Worm (Caenorhabditis elegans) whole organism, L3 larva: ENCODE data around the gene F59A6.10.

Experiments
- R02D3.7 ChIP-seq: fragments of 150-350 bp; optimal IDR thresholded peaks from 2 replicates; lab custom pipeline; 2014; ENCODE audit warnings: missing biosample characterization, missing genetic modification characterization
- ZK546.5 ChIP-seq: sonication (generic microtip); optimal IDR thresholded peaks from 2 replicates; lab custom pipeline; 2017; ENCODE audit warnings: missing biosample characterization, missing genetic modification characterization
- ama-1 ChIP-seq: fragments of 150-350 bp; optimal IDR thresholded peaks from 2 replicates; lab custom pipeline; 2018
- ceh-16 ChIP-seq: sonication (generic microtip); optimal IDR thresholded peaks from 2 replicates; lab custom pipeline; 2017; ENCODE audit warnings: missing biosample characterization, missing genetic modification characterization
- ceh-82 ChIP-seq: fragments of 150-350 bp; optimal IDR thresholded peaks from 2 replicates; lab custom pipeline; 2014; ENCODE audit warnings: missing biosample characterization, missing genetic modification characterization
- ceh-9 ChIP-seq: sonication (generic microtip); optimal IDR thresholded peaks from 2 replicates; lab custom pipeline; 2018; ENCODE audit warnings: missing biosample characterization, missing genetic modification characterization
- egl-27 ChIP-seq: sonication (generic microtip); optimal IDR thresholded peaks from 4 replicates; lab custom pipeline; 2017; ENCODE audit warnings: missing biosample characterization, missing genetic modification reagents, missing genetic modification characterization
- elt-1 ChIP-seq: fragments of 150-350 bp; optimal IDR thresholded peaks from 2 replicates; lab custom pipeline; 2014; ENCODE audit warnings: missing biosample characterization, missing genetic modification characterization
- eor-1 ChIP-seq, 2 experiments: fragments of 150-350 bp; optimal IDR thresholded peaks; 2 replicates each; lab custom pipeline; 2014 to 2018; ENCODE audit warnings: missing biosample characterization in 2 of 2, missing genetic modification characterization in 2 of 2
- fkh-10 ChIP-seq: sonication (generic microtip); optimal IDR thresholded peaks from 2 replicates; lab custom pipeline; 2017; ENCODE audit warnings: missing biosample characterization, missing genetic modification reagents, missing genetic modification characterization
- fkh-2 ChIP-seq: fragments of 150-350 bp; optimal IDR thresholded peaks from 2 replicates; lab custom pipeline; 2014; ENCODE audit warnings: missing biosample characterization, missing genetic modification reagents, missing genetic modification characterization
- fos-1 ChIP-seq: fragments of 150-350 bp; optimal IDR thresholded peaks from 2 replicates; lab custom pipeline; 2014; ENCODE audit warnings: missing biosample characterization, missing genetic modification characterization
- hmg-11 ChIP-seq: sonication (generic microtip); optimal IDR thresholded peaks from 2 replicates; lab custom pipeline; 2016; ENCODE audit warnings: missing genetic modification characterization, missing compliant biosample characterization
- lin-15B ChIP-seq: fragments of 150-350 bp; optimal IDR thresholded peaks from 2 replicates; lab custom pipeline; 2014; ENCODE audit warnings: missing biosample characterization, missing genetic modification characterization
- lsy-12 ChIP-seq: sonication (generic microtip); optimal IDR thresholded peaks from 2 replicates; lab custom pipeline; 2016; ENCODE audit warnings: mild to moderate bottlenecking, missing genetic modification characterization, missing compliant biosample characterization
- mdl-1 ChIP-seq: fragments of 150-350 bp; optimal IDR thresholded peaks from 2 replicates; lab custom pipeline; 2014; ENCODE audit warnings: missing biosample characterization, missing genetic modification characterization
- mml-1 ChIP-seq: fragments of 150-350 bp; sonication (generic microtip); optimal IDR thresholded peaks from 3 replicates; lab custom pipeline; 2014; ENCODE audit warnings: missing biosample characterization, missing genetic modification characterization
- nfya-1 ChIP-seq: sonication (generic microtip); optimal IDR thresholded peaks from 2 replicates; lab custom pipeline; 2017; ENCODE audit warnings: missing genetic modification characterization, mild to moderate bottlenecking, missing compliant biosample characterization, antibody characterized with exemption, moderate library complexity; ENCODE audit not compliant: insufficient read depth
- nhr-11 ChIP-seq: fragments of 150-350 bp; optimal IDR thresholded peaks from 2 replicates; lab custom pipeline; 2014; ENCODE audit warnings: missing biosample characterization, missing genetic modification characterization
- nhr-23 ChIP-seq: fragments of 150-350 bp; optimal IDR thresholded peaks from 2 replicates; lab custom pipeline; 2014; ENCODE audit warnings: missing biosample characterization, missing genetic modification reagents, missing genetic modification characterization
- nhr-237 ChIP-seq: fragments of 150-350 bp; optimal IDR thresholded peaks from 2 replicates; lab custom pipeline; 2014; ENCODE audit warnings: missing biosample characterization, missing genetic modification characterization
- nhr-25 ChIP-seq: sonication (generic microtip); optimal IDR thresholded peaks from 2 replicates; lab custom pipeline; 2017; ENCODE audit warnings: missing biosample characterization, missing genetic modification characterization
- nhr-43 ChIP-seq: sonication (generic microtip); optimal IDR thresholded peaks from 2 replicates; lab custom pipeline; 2016; ENCODE audit warnings: mild to moderate bottlenecking, missing genetic modification characterization, missing compliant biosample characterization; ENCODE audit not compliant: poor library complexity, severe bottlenecking
- nhr-67 ChIP-seq: fragments of 150-350 bp; optimal IDR thresholded peaks from 2 replicates; lab custom pipeline; 2014; ENCODE audit warnings: missing biosample characterization, missing genetic modification characterization
- nhr-76 ChIP-seq: fragments of 150-350 bp; sonication (generic microtip); optimal IDR thresholded peaks from 5 replicates; lab custom pipeline; 2014; ENCODE audit warnings: missing biosample characterization, missing genetic modification characterization
- nhr-77 ChIP-seq: fragments of 150-350 bp; optimal IDR thresholded peaks from 2 replicates; lab custom pipeline; 2014; ENCODE audit warnings: missing biosample characterization, missing genetic modification characterization
- pha-4 ChIP-seq: fragments of 150-350 bp; optimal IDR thresholded peaks from 2 replicates; lab custom pipeline; 2014; ENCODE audit warnings: missing biosample characterization, missing genetic modification reagents, missing genetic modification characterization
- pqm-1 ChIP-seq: fragments of 150-350 bp; optimal IDR thresholded peaks from 2 replicates; lab custom pipeline; 2017; ENCODE audit warnings: missing biosample characterization, missing genetic modification characterization, inconsistent platforms
- sea-2 ChIP-seq: fragments of 150-350 bp; sonication (generic microtip); optimal IDR thresholded peaks from 4 replicates; lab custom pipeline; 2014; ENCODE audit warnings: missing biosample characterization, missing genetic modification reagents, missing genetic modification characterization
- skn-1 ChIP-seq: fragments of 150-350 bp; optimal IDR thresholded peaks from 2 replicates; lab custom pipeline; 2014; ENCODE audit warnings: missing biosample characterization, missing genetic modification characterization
- snpc-4 ChIP-seq: fragments of 150-350 bp; optimal IDR thresholded peaks from 2 replicates; lab custom pipeline; 2014; ENCODE audit warnings: missing biosample characterization, missing genetic modification characterization
- tbx-2 ChIP-seq: sonication (generic microtip); optimal IDR thresholded peaks from 2 replicates; lab custom pipeline; 2016; ENCODE audit warnings: mild to moderate bottlenecking, missing genetic modification characterization, missing compliant biosample characterization
- unc-39 ChIP-seq: sonication (generic microtip); optimal IDR thresholded peaks from 4 replicates; lab custom pipeline; 2017; ENCODE audit warnings: missing biosample characterization, missing genetic modification characterization
- unc-62 ChIP-seq: fragments of 150-350 bp; sonication (generic microtip); optimal IDR thresholded peaks from 4 replicates; lab custom pipeline; 2014; ENCODE audit warnings: missing biosample characterization, missing genetic modification reagents, missing genetic modification characterization
- ztf-11 ChIP-seq: fragments of 150-350 bp; optimal IDR thresholded peaks from 2 replicates; lab custom pipeline; 2014; ENCODE audit warnings: missing biosample characterization, missing genetic modification characterization

F59A6.10 gene

ce11 chrII:5001866-5002265 is 1.9 kb upstream of the F59A6.10 start:
- TF ChIP-seq fos-1 (tag; lab: Kevin White, UChicago) = no peak
- no peak for TF ChIP-seq elt-1 (tag; lab: Kevin White, UChicago)
- TF ChIP-seq nhr-23 (tag; lab: Kevin White, UChicago) = no peak
- TF ChIP-seq lin-15B (tag; lab: Kevin White, UChicago) = no peak
- TF ChIP-seq eor-1 (tag; optimal IDR thresholded peaks at IDR 0.05; lab: Kevin White, UChicago) = no peak
- TF ChIP-seq ceh-82 (tag; lab: Kevin White, UChicago) = no peak
- TF ChIP-seq unc-62 (GFP tag; lab: Kevin White, UChicago) = no peak
- TF ChIP-seq R02D3.7 (tag; lab: Kevin White, UChicago) = no peak
- TF ChIP-seq ZK546.5 (tag; lab: Kevin White, UChicago) = no peak
- no peak for TF ChIP-seq nhr-25
- TF ChIP-seq hmg-11 (tag; lab: Kevin White, UChicago) = no peak
- no peak for TF ChIP-seq ceh-9 (tag; lab: Kevin White, UChicago)
- TF ChIP-seq nhr-76 (tag; lab: Kevin White, UChicago) = no peak

- no peak for TF ChIP-seq ceh-82 (tag; lab: Kevin White, UChicago)
- TF ChIP-seq nhr-76 (tag; lab: Kevin White, UChicago) = no peak
- TF ChIP-seq ceh-16 (tag; lab: Kevin White, UChicago) = no peak
- no peak for TF ChIP-seq nfya-1 (tag; lab: Kevin White, UChicago)
- no peak for TF ChIP-seq fkh-2 (tag; lab: Kevin White, UChicago)
- no peak for TF ChIP-seq nhr-237
- TF ChIP-seq nhr-11 (tag; lab: Kevin White, UChicago) = no peak
- no peak for TF ChIP-seq fkh-10
- no peak for TF ChIP-seq nhr-23 (tag; lab: Kevin White, UChicago)
Measured at ce11 chrII:5004781-5005180, 1.0 kb downstream of the F59A6.10 start, which contains the start of gene F59A6.4. Gene F59A6.4 (plus strand): TSS chrII:5005081.

- TF ChIP-seq sea-2 (GFP tag; lab: Kevin White, UChicago) (no peak), nfya-1 (tag; lab: Kevin White, UChicago) (no peak), ama-1 (lab: Kevin White, UChicago) (no peak), unc-39 (tag; lab: Kevin White, UChicago) (no peak), R02D3.7 (tag; lab: Kevin White, UChicago) (no peak), ztf-11 (no peak), nhr-77 (no peak), ZK546.5 (tag; lab: Kevin White, UChicago) (no peak), fkh-10 (no peak), pqm-1 (tag; lab: Kevin White, UChicago) (no peak), lin-15B (tag; lab: Kevin White, UChicago) (no peak), lsy-12 (tag; lab: Kevin White, UChicago) (no peak), ceh-16 (tag; lab: Kevin White, UChicago) (no peak), nhr-23 (tag; lab: Kevin White, UChicago) (no peak), mdl-1 (no peak)
Measured at ce11 chrII:5008033-5008432, 4.3 kb downstream of the F59A6.10 start, which contains the start of gene F59A6.3. Gene F59A6.3 (plus strand): TSS chrII:5008333.

- TF ChIP-seq pha-4 = no peak
- TF ChIP-seq nhr-67 = no peak
- TF ChIP-seq nhr-11 (tag; lab: Kevin White, UChicago) = no peak
- TF ChIP-seq lsy-12 (tag; lab: Kevin White, UChicago) = no peak
- no peak for TF ChIP-seq nhr-23 (tag; lab: Kevin White, UChicago)
- no peak for TF ChIP-seq ceh-82 (tag; lab: Kevin White, UChicago)
- no peak for TF ChIP-seq R02D3.7 (tag; lab: Kevin White, UChicago)
Measured at ce11 chrII:5011978-5012377, 8.2 kb downstream of the F59A6.10 start, which contains the start of gene F59A6.12. Gene F59A6.12 (minus strand): TSS chrII:5012078.

ce11 chrII:5014399-5014798 is 10.6 kb downstream of the F59A6.10 start, which contains the start of gene F59A6.2:
Gene F59A6.2 (plus strand): TSS chrII:5014699.
- no peak for TF ChIP-seq unc-62 (GFP tag; lab: Kevin White, UChicago)
- no peak for TF ChIP-seq ama-1 (lab: Kevin White, UChicago)
- no peak for TF ChIP-seq elt-1 (tag; lab: Kevin White, UChicago)
- TF ChIP-seq egl-27 = no peak
- TF ChIP-seq nhr-77 = no peak
- no peak for TF ChIP-seq ceh-82 (tag; lab: Kevin White, UChicago)
- no peak for TF ChIP-seq eor-1 (tag; optimal IDR thresholded peaks at IDR 0.05; lab: Kevin White, UChicago)
- no peak for TF ChIP-seq tbx-2 (tag; lab: Kevin White, UChicago)
- no peak for TF ChIP-seq mml-1 (tag; lab: Kevin White, UChicago)
- no peak for TF ChIP-seq nhr-237
- TF ChIP-seq nhr-43 (tag; lab: Kevin White, UChicago) = no peak
- no peak for TF ChIP-seq skn-1 (tag; lab: Kevin White, UChicago)
- no peak for TF ChIP-seq ztf-11
- no peak for TF ChIP-seq pqm-1 (tag; lab: Kevin White, UChicago)
- no peak for TF ChIP-seq nhr-23 (tag; lab: Kevin White, UChicago)
- no peak for TF ChIP-seq snpc-4 (tag; lab: Kevin White, UChicago)
- TF ChIP-seq nfya-1 (tag; lab: Kevin White, UChicago) = no peak
